Worm (Caenorhabditis elegans) whole organism, L4/young adult: ENCODE data around the gene cut-1.

ENCODE experiments used
- W03F9.2 ChIP-seq: fragments of 150-350 bp; optimal IDR thresholded peaks from 2 replicates; lab custom pipeline; 2014; ENCODE audit warnings: missing biosample characterization, missing genetic modification characterization
- dao-5 ChIP-seq: sonication (generic microtip); optimal IDR thresholded peaks from 2 replicates; lab custom pipeline; 2016; ENCODE audit warnings: missing genotype, missing genetic modification characterization, moderate library complexity, missing compliant biosample characterization
- him-1 ChIP-seq: sonication (generic microtip); optimal IDR thresholded peaks from 2 replicates; lab custom pipeline; 2016; ENCODE audit warnings: missing genotype, missing genetic modification reagents, missing genetic modification characterization, missing compliant biosample characterization

cut-1 gene

DNA sequence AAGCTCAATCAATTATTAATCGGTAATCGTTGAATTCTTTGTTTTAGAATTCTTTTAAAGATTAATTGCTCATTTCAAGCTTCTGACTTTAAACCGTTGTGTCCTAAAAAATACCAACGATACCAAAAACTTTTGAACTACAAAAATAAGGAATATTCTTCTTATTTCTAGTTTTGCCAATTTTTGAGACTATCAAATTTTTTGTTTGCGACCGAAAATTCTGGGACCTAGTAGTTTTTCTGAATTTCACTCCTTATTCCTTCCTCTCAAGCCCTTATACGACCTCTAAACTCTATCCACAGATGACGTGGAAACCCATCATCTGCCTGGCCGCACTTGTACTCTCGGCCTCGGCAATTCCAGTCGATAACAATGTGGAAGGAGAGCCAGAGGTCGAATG lies at the start of gene cut-1:
TSS of gene cut-1 (plus strand) at position 301 of the 400 bp plus-strand sequence.
- TF ChIP-seq W03F9.2 (no peak), him-1 (tag; lab: Kevin White, UChicago) (no peak), dao-5 (tag; lab: Kevin White, UChicago) (no peak)

DNA sequence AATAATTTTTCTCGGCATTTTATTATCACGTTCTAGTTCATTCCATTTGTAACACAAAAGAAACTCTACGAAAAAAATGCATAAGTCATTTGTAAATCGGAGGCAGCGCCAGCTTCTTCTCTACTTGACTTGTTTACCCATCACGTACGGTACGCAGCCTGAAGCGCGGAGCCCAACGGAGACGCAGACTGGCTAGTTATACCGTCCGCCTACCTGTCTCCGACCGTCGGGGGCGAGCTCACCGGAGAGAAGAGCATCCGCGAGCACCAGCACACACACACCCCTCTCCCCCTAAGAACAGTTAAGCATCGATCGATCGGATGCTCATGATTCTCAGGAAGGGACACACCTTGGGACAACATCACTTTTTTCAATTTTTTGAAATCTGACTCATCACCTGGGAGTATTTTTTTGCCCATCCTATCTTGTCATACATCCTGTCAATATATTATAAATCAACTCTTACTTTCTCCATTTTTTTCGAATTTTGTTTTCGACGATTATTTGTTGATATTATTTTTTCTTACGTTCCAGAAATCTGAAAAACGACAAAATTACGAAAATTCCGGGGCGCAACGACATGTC lies 47.1 kb upstream of the cut-1 start, which contains the start of gene plpr-1:
TSS of gene plpr-1 (plus strand) at position 535 of the 585 bp plus-strand sequence.
- TF ChIP-seq him-1 (tag; lab: Kevin White, UChicago): no peak

DNA sequence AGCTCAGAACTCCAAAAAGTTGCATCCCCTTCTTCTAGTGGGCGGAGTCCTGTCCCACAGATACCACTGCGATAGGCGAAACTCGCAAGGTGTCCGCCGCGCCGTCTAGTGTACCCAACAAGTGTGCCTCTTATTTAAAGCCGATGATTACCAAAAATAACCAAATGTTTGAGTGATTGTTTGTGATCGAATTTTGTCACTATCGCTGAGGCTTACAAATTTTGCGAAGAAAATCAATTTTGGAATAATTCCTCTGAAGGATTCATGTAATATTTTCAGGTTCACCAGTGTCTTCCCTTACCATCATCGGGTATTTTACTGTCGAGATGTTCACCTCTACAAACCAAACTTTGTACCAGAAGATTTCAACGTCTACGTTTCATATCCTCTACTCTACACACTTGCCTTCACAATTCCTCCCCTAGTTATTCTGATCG lies 44.9 kb upstream of the cut-1 start:
- peak; percentile 60 for TF ChIP-seq W03F9.2
- peak; percentile 28 for TF ChIP-seq him-1 (tag; lab: Kevin White, UChicago)
- TF ChIP-seq dao-5 (tag; lab: Kevin White, UChicago): no peak

DNA sequence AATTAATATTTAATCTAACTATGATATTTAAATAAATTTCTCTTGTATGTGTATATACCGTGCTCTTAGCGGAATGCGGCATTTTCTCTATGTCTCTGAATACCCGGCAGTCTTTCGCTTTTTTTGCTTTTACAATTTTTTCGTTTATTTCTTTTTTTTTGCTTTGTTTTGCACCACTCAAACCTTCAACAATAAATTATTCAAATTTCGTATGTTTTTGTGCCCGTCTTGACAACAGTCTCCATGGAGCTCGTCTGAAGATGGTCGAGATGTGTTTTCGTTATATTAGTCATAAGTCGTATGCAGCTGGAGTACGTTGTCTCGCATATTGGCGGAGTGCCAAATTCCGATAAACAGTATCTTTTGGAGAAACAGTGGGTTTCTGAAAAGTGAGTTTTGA lies 42.5 kb upstream of the cut-1 start, which contains the start of gene T06D8.2:
TSS of gene T06D8.2 (plus strand) at position 301 of the 400 bp plus-strand sequence.
- TF ChIP-seq him-1 (tag; lab: Kevin White, UChicago) (no peak), dao-5 (tag; lab: Kevin White, UChicago) (no peak), W03F9.2 (no peak)

DNA sequence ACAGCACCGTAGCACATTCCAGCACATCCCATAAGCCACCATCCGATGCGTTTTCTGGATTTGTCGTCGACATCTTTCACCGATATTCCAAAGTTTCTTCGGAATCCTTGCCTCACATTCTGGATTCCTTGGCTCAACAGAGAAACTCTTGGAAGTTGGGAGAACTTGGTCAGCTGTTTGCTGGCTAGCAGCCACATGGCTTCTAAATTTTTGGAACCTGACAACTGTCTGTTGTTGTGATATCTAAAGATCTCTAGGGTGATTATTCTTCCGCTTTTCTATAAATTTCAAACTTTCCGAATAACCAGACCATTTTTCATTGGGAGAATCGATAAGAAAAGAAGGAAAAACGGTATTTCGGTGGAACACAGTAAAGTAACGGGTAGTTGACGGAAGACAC lies 34.2 kb upstream of the cut-1 start, which contains the start of gene cox-15:
TSS of gene cox-15 (minus strand) at position 202 of the 400 bp plus-strand sequence.
- no peak for TF ChIP-seq him-1 (tag; lab: Kevin White, UChicago)
- no peak for TF ChIP-seq dao-5 (tag; lab: Kevin White, UChicago)
- no peak for TF ChIP-seq W03F9.2

DNA sequence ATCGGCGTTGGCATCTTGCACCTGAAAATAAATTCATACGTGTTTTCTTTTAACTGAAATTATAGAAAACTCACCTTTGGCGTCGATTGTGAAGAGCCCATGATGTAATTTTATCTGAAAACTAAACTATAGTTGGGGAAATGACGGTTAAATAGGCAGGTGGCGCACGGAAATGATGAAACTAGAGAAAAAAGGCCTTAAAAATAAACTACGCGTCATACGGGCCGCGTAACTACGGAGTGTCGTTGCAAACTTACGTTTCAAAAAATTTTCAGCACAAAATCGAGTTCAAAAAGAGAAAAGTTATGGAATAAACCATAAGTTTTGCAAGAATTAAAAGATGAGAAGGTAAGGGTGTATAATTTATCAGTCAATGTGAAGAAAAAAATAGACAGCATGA lies 32.6 kb upstream of the cut-1 start, which contains the start of gene cchl-1:
TSS of gene cchl-1 (minus strand) at position 114 of the 400 bp plus-strand sequence.
- TF ChIP-seq him-1 (tag; lab: Kevin White, UChicago): no peak
- no peak for TF ChIP-seq dao-5 (tag; lab: Kevin White, UChicago)
- no peak for TF ChIP-seq W03F9.2

DNA sequence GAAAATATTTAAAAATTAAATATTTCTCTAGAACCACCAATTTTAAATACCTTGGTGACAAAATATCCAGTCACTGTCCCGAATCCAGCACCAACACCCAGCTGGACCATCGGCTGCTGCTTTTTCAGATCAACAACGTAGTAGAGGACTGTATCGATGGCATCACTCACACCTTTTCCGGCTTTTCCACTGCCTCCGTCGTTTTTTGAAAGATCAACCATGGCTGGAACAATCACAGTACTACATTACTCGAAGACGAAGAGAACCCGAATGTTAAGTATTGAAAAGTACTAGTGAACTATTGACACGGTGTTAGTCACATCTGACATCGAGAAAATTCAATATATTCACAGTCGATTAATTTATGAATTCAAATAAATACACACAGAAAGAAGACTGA lies 31.8 kb upstream of the cut-1 start, which contains the start of gene fndc-1:
TSS of gene fndc-1 (minus strand) at position 227 of the 400 bp plus-strand sequence.
- TF ChIP-seq W03F9.2: no peak
- no peak for TF ChIP-seq dao-5 (tag; lab: Kevin White, UChicago)
- no peak for TF ChIP-seq him-1 (tag; lab: Kevin White, UChicago)

DNA sequence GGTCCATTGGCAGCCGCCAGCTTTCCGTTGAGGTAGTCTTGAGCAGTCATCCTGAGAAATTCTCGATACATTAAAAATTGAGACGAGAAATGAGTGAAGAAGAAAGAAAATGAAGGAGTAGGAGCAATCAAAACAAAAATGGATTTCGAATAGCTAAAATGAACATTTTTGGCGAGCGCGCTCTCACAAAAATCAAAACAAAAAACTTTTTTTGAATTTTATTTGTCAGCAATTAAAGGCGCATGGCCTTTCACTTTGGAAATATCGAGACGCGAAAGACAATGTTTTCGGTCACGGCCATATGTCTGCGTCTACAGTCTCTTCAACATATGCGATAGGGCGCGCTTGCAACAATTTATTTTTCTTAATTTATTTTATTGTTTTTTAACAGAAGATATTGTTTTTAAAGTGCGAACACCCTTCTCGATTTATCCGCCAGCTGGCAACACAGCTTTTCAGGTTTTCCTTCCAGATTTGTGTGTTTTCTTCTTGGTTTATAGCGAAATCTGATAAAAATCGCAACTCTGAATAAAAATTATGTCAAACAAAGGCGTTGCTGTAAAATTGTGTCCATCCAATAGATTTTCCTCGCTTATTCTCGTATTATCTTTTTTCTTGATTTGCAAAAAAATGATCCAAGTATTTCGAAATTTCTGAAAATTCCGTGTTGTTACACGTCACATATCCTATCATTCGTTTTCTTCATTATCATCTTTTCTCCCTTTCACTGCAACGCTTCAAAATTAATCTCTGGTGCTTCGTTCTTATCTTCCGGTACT lies 29.9 kb upstream of the cut-1 start, which contains the start of the genes rpn-9 and T06D8.9:
TSS of gene rpn-9 (minus strand) at position 51 of the 779 bp plus-strand sequence.
TSS of gene T06D8.9 (plus strand) at position 729 of the 779 bp plus-strand sequence.
- TF ChIP-seq him-1 (tag; lab: Kevin White, UChicago) (no peak), dao-5 (tag; lab: Kevin White, UChicago) (no peak), W03F9.2 (peak; percentile 95)

DNA sequence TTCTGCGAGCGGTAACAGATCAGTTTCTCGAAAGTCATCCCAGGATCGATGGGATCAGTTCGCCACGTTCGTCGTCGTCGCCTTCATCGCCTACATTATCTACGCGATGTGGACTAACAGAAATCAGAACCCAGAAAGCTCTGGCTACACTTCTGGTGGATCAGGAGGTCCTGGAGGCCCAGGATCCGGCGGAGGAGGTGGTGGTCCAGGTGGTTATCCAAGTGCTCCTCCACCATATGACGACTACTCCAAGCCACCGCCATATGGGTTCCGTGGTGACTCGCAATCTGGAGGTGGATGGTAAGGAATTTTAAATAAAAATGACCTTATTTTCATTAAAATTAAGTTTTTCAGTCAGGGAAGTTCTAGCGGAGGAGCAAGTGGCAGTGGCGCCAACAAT lies 28.7 kb upstream of the cut-1 start:
- no peak for TF ChIP-seq dao-5 (tag; lab: Kevin White, UChicago)
- no peak for TF ChIP-seq W03F9.2

DNA sequence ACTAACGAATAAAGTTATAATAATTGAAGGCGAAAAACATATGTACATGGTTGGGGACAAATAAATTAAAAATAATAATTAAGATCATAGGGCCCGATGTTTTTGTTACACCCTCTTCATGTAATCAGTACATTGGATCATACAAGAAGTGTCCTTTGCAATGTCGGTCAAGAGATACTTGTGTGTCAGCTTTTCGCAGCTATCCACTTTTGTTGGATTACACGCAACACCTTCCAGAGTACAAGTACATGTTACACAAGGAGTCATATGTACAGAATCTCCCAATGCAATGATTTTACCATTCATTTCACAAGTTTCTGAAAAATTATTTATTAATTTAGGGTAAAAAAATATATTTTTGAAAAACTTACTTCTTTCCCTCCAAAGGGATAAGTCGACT lies 28.0 kb upstream of the cut-1 start:
- TF ChIP-seq dao-5 (tag; lab: Kevin White, UChicago) (no peak), W03F9.2 (no peak), him-1 (tag; lab: Kevin White, UChicago) (no peak)

DNA sequence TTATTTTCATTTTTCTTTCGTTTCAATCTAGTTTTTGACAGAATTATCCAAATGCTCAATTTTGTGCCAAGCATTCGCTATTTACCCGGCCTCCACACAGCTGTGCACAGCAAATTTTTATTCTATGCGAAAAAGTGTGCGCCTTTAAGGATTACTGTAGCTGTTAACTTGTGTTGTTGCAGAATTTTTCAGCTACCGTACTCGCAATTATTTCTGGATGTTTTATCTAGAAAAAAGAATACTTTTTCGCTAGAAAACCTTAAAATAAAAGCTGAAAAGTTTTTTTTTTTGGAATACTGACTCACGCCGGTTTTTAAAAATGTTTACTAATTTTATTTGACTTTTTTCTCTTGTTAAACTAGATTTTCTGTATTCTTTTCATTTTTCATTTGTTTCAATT lies 27.4 kb upstream of the cut-1 start:
- TF ChIP-seq W03F9.2 (no peak), dao-5 (tag; lab: Kevin White, UChicago) (no peak), him-1 (tag; lab: Kevin White, UChicago) (no peak)

DNA sequence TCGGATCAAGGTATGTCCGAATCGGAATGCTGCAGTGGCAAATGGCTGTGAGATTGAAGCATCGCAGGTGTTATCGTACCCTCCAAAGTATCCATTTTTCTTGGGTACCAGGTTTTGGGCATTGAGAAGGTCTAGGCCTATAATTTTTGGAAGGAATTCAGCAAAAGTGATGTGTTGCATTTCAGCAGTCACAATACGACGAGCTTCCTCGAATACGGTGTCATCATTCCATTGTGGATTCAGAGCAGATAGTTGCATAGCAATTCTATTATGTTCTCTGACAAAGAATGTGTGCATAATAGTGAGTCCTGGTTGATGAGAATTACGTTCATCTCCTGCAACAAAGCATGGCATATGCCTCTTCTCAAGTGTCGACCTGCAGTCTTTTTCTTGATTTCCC lies 26.0 kb upstream of the cut-1 start:
- TF ChIP-seq him-1 (tag; lab: Kevin White, UChicago): no peak
- TF ChIP-seq W03F9.2: no peak
- TF ChIP-seq dao-5 (tag; lab: Kevin White, UChicago): no peak

DNA sequence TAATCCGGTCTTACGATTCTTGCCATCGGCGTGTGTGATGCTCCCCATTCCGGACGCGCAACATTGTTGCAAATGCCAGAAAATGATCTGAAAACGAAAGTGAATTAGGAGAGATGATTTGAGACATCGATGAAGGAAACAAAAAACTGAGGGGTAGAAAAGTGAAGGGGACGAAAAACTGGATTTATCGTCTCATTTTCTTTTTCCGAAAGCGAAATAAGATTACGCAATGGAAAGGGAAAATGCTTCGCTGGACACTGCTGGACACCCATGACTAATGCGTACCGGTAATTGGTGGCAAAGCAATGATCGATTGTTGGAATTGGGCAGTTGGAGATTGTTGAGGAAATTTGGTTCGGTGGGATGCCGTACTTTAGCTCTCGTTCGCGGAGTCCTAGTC lies 22.4 kb upstream of the cut-1 start:
- TF ChIP-seq W03F9.2: no peak
- TF ChIP-seq him-1 (tag; lab: Kevin White, UChicago): no peak
- TF ChIP-seq dao-5 (tag; lab: Kevin White, UChicago): no peak

DNA sequence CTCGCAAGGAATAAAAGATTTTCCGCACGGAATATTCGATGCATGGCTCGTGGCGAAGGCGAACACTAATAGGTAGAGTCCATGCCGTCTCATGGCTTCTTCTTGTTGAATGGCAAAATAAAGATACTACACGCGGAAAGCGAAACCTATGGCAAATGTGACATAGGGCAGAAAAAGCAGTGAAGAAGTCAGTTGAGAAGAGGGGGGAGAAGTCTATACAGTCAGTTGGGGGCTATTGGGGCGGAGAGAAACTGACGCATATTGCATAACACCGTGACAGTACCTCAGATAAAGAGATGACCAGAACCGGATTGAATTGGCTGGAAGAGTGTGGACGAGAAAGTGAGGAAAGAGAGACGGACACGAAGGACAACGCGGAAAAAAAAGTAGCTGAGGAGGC lies 21.5 kb upstream of the cut-1 start, which contains the start of gene T06D8.10:
TSS of gene T06D8.10 (minus strand) at position 101 of the 400 bp plus-strand sequence.
- no peak for TF ChIP-seq him-1 (tag; lab: Kevin White, UChicago)
- TF ChIP-seq W03F9.2: no peak
- no peak for TF ChIP-seq dao-5 (tag; lab: Kevin White, UChicago)
